Worm (Caenorhabditis elegans) whole organism, mixed stage, embryonic: ENCODE results near the gene npr-9.

ENCODE experiments used
- lin-13 ChIP-seq: fragments of 150-350 bp; optimal IDR thresholded peaks from 2 replicates; lab custom pipeline; 2014; ENCODE audit warnings: missing biosample characterization, missing genetic modification characterization
- nhr-237 ChIP-seq: fragments of 150-350 bp; optimal IDR thresholded peaks from 2 replicates; lab custom pipeline; 2014; ENCODE audit warnings: missing biosample characterization, missing genetic modification characterization
- nhr-28 ChIP-seq: fragments of 150-350 bp; optimal IDR thresholded peaks from 2 replicates; lab custom pipeline; 2014; ENCODE audit warnings: missing biosample characterization, missing genetic modification characterization
- snpc-4 ChIP-seq: fragments of 150-350 bp; optimal IDR thresholded peaks from 2 replicates; lab custom pipeline; 2014; ENCODE audit warnings: missing biosample characterization, missing genetic modification characterization
- unc-62 ChIP-seq: fragments of 150-350 bp; optimal IDR thresholded peaks from 2 replicates; lab custom pipeline; 2014; ENCODE audit warnings: missing biosample characterization, missing genetic modification reagents, missing genetic modification characterization

DNA sequence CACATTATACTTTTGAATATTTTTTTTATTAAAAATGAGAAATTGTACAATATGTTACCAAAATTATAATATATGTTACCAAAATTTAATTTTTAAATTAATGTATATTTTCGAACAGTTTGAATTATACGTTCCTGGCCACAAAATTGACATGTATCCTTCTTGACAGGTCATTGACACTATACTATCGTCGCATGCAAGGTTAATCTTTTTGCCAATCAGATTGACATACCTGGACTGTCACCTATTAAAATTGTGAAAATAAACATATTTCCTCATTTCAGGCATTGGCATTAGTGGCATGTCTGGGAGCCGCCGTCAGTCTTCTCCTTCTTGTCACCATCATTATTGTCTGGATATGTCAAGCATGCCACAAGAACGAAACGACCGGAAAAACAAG is 40.6 kb downstream of the npr-9 start:
- TF ChIP-seq snpc-4 = no peak
- TF ChIP-seq nhr-237 = no peak
- no peak for TF ChIP-seq nhr-28 (tag; lab: Kevin White, UChicago)
- no peak for TF ChIP-seq lin-13 (tag; lab: Kevin White, UChicago)
- TF ChIP-seq unc-62 (GFP tag; lab: Kevin White, UChicago) = peak; percentile 29
